Worm (Caenorhabditis elegans) whole organism, L1 larva: Measurements from ENCODE around the gene mogs-1.

Source experiments
- C16A3.4 ChIP-seq: fragments of 150-350 bp; optimal IDR thresholded peaks from 2 replicates; lab custom pipeline; 2014; ENCODE audit warnings: missing biosample characterization, missing genetic modification characterization
- C34B4.2 ChIP-seq: sonication (generic microtip); optimal IDR thresholded peaks from 2 replicates; lab custom pipeline; 2017; ENCODE audit warnings: mild to moderate bottlenecking, missing genetic modification characterization, missing compliant biosample characterization
- F16B12.6 ChIP-seq: fragments of 150-350 bp; optimal IDR thresholded peaks from 2 replicates; lab custom pipeline; 2014; ENCODE audit warnings: missing biosample characterization, missing genetic modification characterization
- Y116A8C.19 ChIP-seq: sonication (generic microtip); optimal IDR thresholded peaks from 2 replicates; lab custom pipeline; 2016; ENCODE audit warnings: missing compliant biosample characterization, missing genetic modification characterization, borderline replicate concordance
- aha-1 ChIP-seq: fragments of 150-350 bp; optimal IDR thresholded peaks from 2 replicates; lab custom pipeline; 2014; ENCODE audit warnings: missing biosample characterization, missing genetic modification characterization
- alr-1 ChIP-seq: fragments of 200-800 bp; sonication (Bioruptor generic); optimal IDR thresholded peaks from 2 replicates; lab custom pipeline; 2018; ENCODE audit warnings: borderline replicate concordance, mild to moderate bottlenecking, missing genetic modification characterization, missing compliant biosample characterization
- ceh-63 ChIP-seq: fragments of 200-800 bp; sonication (Bioruptor generic); optimal IDR thresholded peaks from 2 replicates; lab custom pipeline; 2018; ENCODE audit warnings: mild to moderate bottlenecking, missing genetic modification characterization, missing compliant biosample characterization
- ceh-8 ChIP-seq: fragments of 200-800 bp; sonication (Bioruptor generic); optimal IDR thresholded peaks from 2 replicates; lab custom pipeline; 2018; ENCODE audit warnings: mild to moderate bottlenecking, missing genetic modification characterization, moderate library complexity, missing compliant biosample characterization
- ceh-82 ChIP-seq, 3 experiments: fragments of 150-350 bp in 1 of 3; sonication (generic microtip) in 2 of 3; optimal IDR thresholded peaks; 2 replicates each; lab custom pipeline; 2014 to 2017; ENCODE audit warnings: missing biosample characterization in 3 of 3, missing genetic modification characterization in 3 of 3
- ceh-90 ChIP-seq: sonication (generic microtip); optimal IDR thresholded peaks from 2 replicates; lab custom pipeline; 2016; ENCODE audit warnings: missing genetic modification characterization, missing compliant biosample characterization
- ces-1 ChIP-seq: fragments of 150-350 bp; optimal IDR thresholded peaks from 2 replicates; lab custom pipeline; 2014; ENCODE audit warnings: missing biosample characterization, missing genetic modification reagents, missing genetic modification characterization
- dpl-1 ChIP-seq, 3 experiments: fragments of 150-350 bp in 2 of 3; sonication (generic microtip) in 1 of 3; optimal IDR thresholded peaks; 2 replicates each; lab custom pipeline; 2014 to 2017; ENCODE audit warnings: missing biosample characterization in 3 of 3, missing genetic modification characterization in 3 of 3, missing genetic modification reagents in 3 of 3
- dsc-1 ChIP-seq: sonication (generic microtip); optimal IDR thresholded peaks from 2 replicates; lab custom pipeline; 2016; ENCODE audit warnings: mild to moderate bottlenecking, missing genetic modification characterization, missing compliant biosample characterization
- efl-3 ChIP-seq: fragments of 200-800 bp; sonication (Bioruptor generic); optimal IDR thresholded peaks from 2 replicates; lab custom pipeline; 2018; ENCODE audit warnings: mild to moderate bottlenecking, missing genetic modification characterization, missing compliant biosample characterization
- elt-2 ChIP-seq: sonication (generic microtip); optimal IDR thresholded peaks from 2 replicates; lab custom pipeline; 2016; ENCODE audit warnings: missing genetic modification characterization, mild to moderate bottlenecking, inconsistent platforms, missing compliant biosample characterization, missing genetic modification reagents
- elt-3 ChIP-seq, 6 experiments: fragments of 150-350 bp in 1 of 6; sonication (generic microtip); optimal IDR thresholded peaks; 2 replicates each; lab custom pipeline; 2017 to 2018; ENCODE audit warnings: missing biosample characterization in 6 of 6, missing genetic modification characterization in 6 of 6, inconsistent platforms in 1 of 6
- ets-5 ChIP-seq: fragments of 200-800 bp; sonication (Bioruptor generic); IDR thresholded peaks from 2 replicates; pipeline ENCODE4 v1.3.6; 2022; ENCODE audit warnings: missing genetic modification characterization, missing compliant biosample characterization
- fkh-4 ChIP-seq: sonication (generic microtip); optimal IDR thresholded peaks from 2 replicates; lab custom pipeline; 2016; ENCODE audit warnings: missing compliant biosample characterization, missing genetic modification characterization, borderline replicate concordance
- fkh-8 ChIP-seq: sonication (generic microtip); optimal IDR thresholded peaks from 2 replicates; lab custom pipeline; 2016; ENCODE audit warnings: mild to moderate bottlenecking, missing genetic modification characterization, missing compliant biosample characterization
- fos-1 ChIP-seq: fragments of 150-350 bp; optimal IDR thresholded peaks from 2 replicates; lab custom pipeline; 2014; ENCODE audit warnings: missing biosample characterization, missing genetic modification characterization
- grh-1 ChIP-seq: fragments of 200-800 bp; sonication (Bioruptor generic); IDR thresholded peaks from 2 replicates; pipeline ENCODE4 v1.3.6; 2022; ENCODE audit warnings: missing genetic modification reagents, missing genetic modification characterization, missing compliant biosample characterization
- hpl-2 ChIP-seq: fragments of 150-350 bp; optimal IDR thresholded peaks from 2 replicates; lab custom pipeline; 2014; ENCODE audit warnings: missing biosample characterization, missing genetic modification reagents, missing genetic modification characterization
- irx-1 ChIP-seq: sonication (generic microtip); optimal IDR thresholded peaks from 2 replicates; lab custom pipeline; 2016; ENCODE audit warnings: missing genetic modification characterization, missing compliant biosample characterization
- isw-1 ChIP-seq: fragments of 200-800 bp; sonication (Bioruptor generic); IDR thresholded peaks from 2 replicates; pipeline ENCODE4 v1.3.6; 2022; ENCODE audit warnings: missing genetic modification characterization, missing compliant biosample characterization
- jun-1 ChIP-seq: fragments of 150-350 bp; optimal IDR thresholded peaks from 2 replicates; lab custom pipeline; 2014; ENCODE audit warnings: missing biosample characterization, missing genetic modification reagents, missing genetic modification characterization
- lin-14 ChIP-seq: fragments of 200-800 bp; sonication (Bioruptor generic); optimal IDR thresholded peaks from 2 replicates; lab custom pipeline; 2018; ENCODE audit warnings: mild to moderate bottlenecking, missing genetic modification characterization, moderate library complexity, missing compliant biosample characterization
- lin-35 ChIP-seq, 2 experiments: fragments of 150-350 bp; optimal IDR thresholded peaks; 2 replicates each; lab custom pipeline; 2014; ENCODE audit warnings: missing biosample characterization in 2 of 2, missing genetic modification characterization in 2 of 2, missing genetic modification reagents in 2 of 2
- lin-39 ChIP-seq: fragments of 150-350 bp; optimal IDR thresholded peaks from 2 replicates; lab custom pipeline; 2014; ENCODE audit warnings: missing biosample characterization, missing genetic modification reagents, missing genetic modification characterization
- lir-3 ChIP-seq: sonication (generic microtip); optimal IDR thresholded peaks from 2 replicates; lab custom pipeline; 2016; ENCODE audit warnings: mild to moderate bottlenecking, missing genetic modification characterization, moderate library complexity, missing compliant biosample characterization; ENCODE audit not compliant: poor library complexity
- lsy-2 ChIP-seq, 2 experiments: fragments of 150-350 bp; optimal IDR thresholded peaks; 2 replicates each; lab custom pipeline; 2014; ENCODE audit warnings: missing biosample characterization in 2 of 2, missing genetic modification characterization in 2 of 2
- mdl-1 ChIP-seq, 2 experiments: fragments of 150-350 bp; optimal IDR thresholded peaks; 2 replicates each; lab custom pipeline; 2014 to 2017; ENCODE audit warnings: missing biosample characterization in 2 of 2, missing genetic modification characterization in 2 of 2, inconsistent platforms in 1 of 2
- mef-2 ChIP-seq: fragments of 150-350 bp; optimal IDR thresholded peaks from 2 replicates; lab custom pipeline; 2014; ENCODE audit warnings: missing biosample characterization, missing genetic modification characterization
- mep-1 ChIP-seq: fragments of 150-350 bp; optimal IDR thresholded peaks from 2 replicates; lab custom pipeline; 2014; ENCODE audit warnings: missing biosample characterization, missing genetic modification characterization
- nhr-19 ChIP-seq: fragments of 200-800 bp; sonication (Bioruptor generic); conservative IDR thresholded peaks from 2 replicates; pipeline ENCODE4 v1.3.6; 2022; ENCODE audit warnings: missing genetic modification characterization, missing compliant biosample characterization
- nhr-20 ChIP-seq: sonication (generic microtip); optimal IDR thresholded peaks from 2 replicates; lab custom pipeline; 2016; ENCODE audit warnings: mild to moderate bottlenecking, missing genetic modification characterization, missing compliant biosample characterization
- nhr-71 ChIP-seq: sonication (generic microtip); optimal IDR thresholded peaks from 2 replicates; lab custom pipeline; 2016; ENCODE audit warnings: mild to moderate bottlenecking, missing genetic modification characterization, moderate library complexity, missing compliant biosample characterization
- nhr-77 ChIP-seq: fragments of 150-350 bp; optimal IDR thresholded peaks from 2 replicates; lab custom pipeline; 2014; ENCODE audit warnings: missing biosample characterization, missing genetic modification characterization
- pag-3 ChIP-seq: sonication (generic microtip); optimal IDR thresholded peaks from 2 replicates; lab custom pipeline; 2017; ENCODE audit warnings: missing genetic modification characterization, mild to moderate bottlenecking, missing compliant biosample characterization, antibody characterized with exemption, borderline replicate concordance; ENCODE audit not compliant: insufficient read depth
- rnt-1 ChIP-seq: sonication (generic microtip); optimal IDR thresholded peaks from 2 replicates; lab custom pipeline; 2016; ENCODE audit warnings: mild to moderate bottlenecking, missing genetic modification characterization, moderate library complexity, missing compliant biosample characterization
- skn-1 ChIP-seq: fragments of 150-350 bp; optimal IDR thresholded peaks from 2 replicates; lab custom pipeline; 2014; ENCODE audit warnings: missing biosample characterization, missing genetic modification characterization
- snu-23 ChIP-seq: sonication (generic microtip); optimal IDR thresholded peaks from 2 replicates; lab custom pipeline; 2016; ENCODE audit warnings: missing genetic modification characterization, missing compliant biosample characterization
- sptf-1 ChIP-seq: fragments of 150-350 bp; optimal IDR thresholded peaks from 2 replicates; lab custom pipeline; 2014; ENCODE audit warnings: missing biosample characterization, missing genetic modification characterization
- swsn-7 ChIP-seq: sonication (generic microtip); optimal IDR thresholded peaks from 2 replicates; lab custom pipeline; 2016; ENCODE audit warnings: missing genetic modification characterization, missing compliant biosample characterization
- unc-130 ChIP-seq: fragments of 150-350 bp; optimal IDR thresholded peaks from 2 replicates; lab custom pipeline; 2017; ENCODE audit warnings: missing biosample characterization, missing genetic modification characterization, inconsistent platforms
- unc-30 ChIP-seq: sonication (generic microtip); optimal IDR thresholded peaks from 2 replicates; lab custom pipeline; 2017; ENCODE audit warnings: missing biosample characterization, missing genetic modification characterization
- unc-62 ChIP-seq: fragments of 150-350 bp; optimal IDR thresholded peaks from 2 replicates; lab custom pipeline; 2014; ENCODE audit warnings: missing biosample characterization, missing genetic modification reagents, missing genetic modification characterization
- vab-15 ChIP-seq: sonication (generic microtip); optimal IDR thresholded peaks from 2 replicates; lab custom pipeline; 2017; ENCODE audit warnings: missing genotype, mild to moderate bottlenecking, missing genetic modification characterization, missing compliant biosample characterization
- xbp-1 ChIP-seq: sonication (generic microtip); optimal IDR thresholded peaks from 2 replicates; lab custom pipeline; 2016; ENCODE audit warnings: missing genetic modification characterization, missing compliant biosample characterization
- zip-4 ChIP-seq: fragments of 200-800 bp; sonication (Bioruptor generic); optimal IDR thresholded peaks from 2 replicates; lab custom pipeline; 2018; ENCODE audit warnings: mild to moderate bottlenecking, missing genetic modification characterization, moderate library complexity, missing compliant biosample characterization
- ztf-11 ChIP-seq, 2 experiments: sonication (generic microtip); optimal IDR thresholded peaks; 2 replicates each; lab custom pipeline; 2016 to 2017; ENCODE audit warnings: missing genetic modification characterization in 2 of 2, missing biosample characterization in 1 of 2, missing compliant biosample characterization in 1 of 2

Gene mogs-1

DNA sequence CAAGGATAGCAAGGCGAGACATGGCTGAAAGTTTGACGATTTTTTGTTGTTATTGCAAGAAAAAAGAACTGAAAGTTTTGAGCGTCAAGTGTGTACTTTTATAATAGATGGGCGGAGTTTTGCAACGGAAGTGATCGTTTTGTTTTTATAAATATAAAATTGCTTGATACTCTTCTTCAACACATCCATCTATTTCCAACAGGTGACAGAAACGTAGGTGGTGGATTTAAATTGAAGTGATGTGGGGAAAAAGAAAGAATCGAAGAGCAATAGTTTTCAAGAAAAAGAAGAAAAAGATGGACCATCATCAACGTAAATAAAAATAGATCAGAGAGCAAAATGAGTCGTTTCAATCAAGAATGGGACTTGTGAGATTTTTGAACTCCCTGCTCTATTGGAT, 45.3 kb upstream of the mogs-1 start, which contains the start of gene ttr-17:
Gene ttr-17 (minus strand): TSS at position 24 of the 400 bp plus-strand sequence.
- TF ChIP-seq jun-1 (no peak), nhr-19 (GFP tag; lab: Robert Waterston, UW) (peak; percentile 36), rnt-1 (tag; lab: Kevin White, UChicago) (peak; percentile 55), F16B12.6 (tag; lab: Kevin White, UChicago) (no peak), lin-39 (tag; lab: Kevin White, UChicago) (peak; percentile 50), nhr-71 (tag; lab: Kevin White, UChicago) (peak; percentile 58), snu-23 (GFP tag; lab: Kevin White, UChicago) (peak; percentile 17), lin-14 (GFP tag; lab: Kevin White, UChicago) (peak; percentile 53), lsy-2 (tag; optimal IDR thresholded peaks at IDR 0.05; lab: Kevin White, UChicago) (peak; percentile 12 to 45)

DNA sequence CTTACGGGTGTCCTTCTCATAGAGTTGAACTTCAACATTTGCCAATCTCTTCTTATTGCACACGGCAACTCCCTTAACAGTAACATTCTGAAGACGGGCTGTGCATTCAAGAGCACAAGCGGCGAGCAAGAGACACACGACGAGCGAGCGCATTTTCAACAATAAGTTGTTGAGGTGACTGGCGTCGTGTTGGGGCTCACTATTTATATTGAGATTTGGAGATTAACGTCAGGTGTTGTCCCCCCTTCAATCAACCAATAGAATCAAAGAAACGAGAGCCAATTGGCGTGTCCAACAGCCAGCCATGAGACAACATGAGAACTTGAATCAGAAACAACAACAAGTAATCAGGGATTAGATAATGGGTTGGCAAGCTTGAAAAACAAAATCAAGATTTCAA, 42.2 kb upstream of the mogs-1 start, which contains the start of gene ttr-16:
Gene ttr-16 (minus strand): TSS at position 176 of the 400 bp plus-strand sequence.
- no peak for TF ChIP-seq ces-1
- TF ChIP-seq unc-130 (tag; lab: Kevin White, UChicago), result peak; percentile 42
- TF ChIP-seq hpl-2 (GFP tag; lab: Kevin White, UChicago), result no peak
- no peak for TF ChIP-seq ceh-8 (GFP tag; lab: Kevin White, UChicago)
- TF ChIP-seq swsn-7 (tag; lab: Kevin White, UChicago), result peak; percentile 43
- no peak for TF ChIP-seq ets-5
- TF ChIP-seq C34B4.2 (tag; lab: Kevin White, UChicago), result no peak
- no peak for TF ChIP-seq C16A3.4 (tag; lab: Kevin White, UChicago)
- TF ChIP-seq mef-2 (tag; lab: Kevin White, UChicago), result no peak
- TF ChIP-seq dsc-1 (tag; lab: Kevin White, UChicago), result no peak
- no peak for TF ChIP-seq sptf-1 (tag; lab: Kevin White, UChicago)
- TF ChIP-seq fkh-8, result no peak
- no peak for TF ChIP-seq Y116A8C.19 (tag; lab: Kevin White, UChicago)
- peak; percentile 63 for TF ChIP-seq lin-14 (GFP tag; lab: Kevin White, UChicago)
- no peak for TF ChIP-seq unc-30 (tag; lab: Kevin White, UChicago)
- TF ChIP-seq ztf-11 (tag; optimal IDR thresholded peaks at IDR 0.05; lab: Kevin White, UChicago), result no peak
- no peak for TF ChIP-seq lir-3
- no peak for TF ChIP-seq vab-15
- TF ChIP-seq alr-1 (tag; lab: Kevin White, UChicago), result no peak
- no peak for TF ChIP-seq mep-1 (tag; lab: Kevin White, UChicago)
- peak in 1 of 2 experiments; percentile 0 for TF ChIP-seq mdl-1 (tag; optimal IDR thresholded peaks at IDR 0.05; lab: Kevin White, UChicago)
- peak in 1 of 2 experiments; percentile 52 for TF ChIP-seq lsy-2 (tag; optimal IDR thresholded peaks at IDR 0.05; lab: Kevin White, UChicago)
- peak; percentile 51 for TF ChIP-seq nhr-19 (GFP tag; lab: Robert Waterston, UW)
- TF ChIP-seq ceh-90, result no peak
- TF ChIP-seq pag-3 (tag; lab: Kevin White, UChicago), result no peak
- TF ChIP-seq ceh-82 (tag; optimal IDR thresholded peaks at IDR 0.05; lab: Kevin White, UChicago), result no peak
- no peak for TF ChIP-seq fos-1 (tag; lab: Kevin White, UChicago)
- TF ChIP-seq unc-62 (GFP tag; lab: Kevin White, UChicago), result no peak
- no peak for TF ChIP-seq grh-1
- TF ChIP-seq dpl-1 (GFP tag; optimal IDR thresholded peaks at IDR 0.05; lab: Kevin White, UChicago), result no peak
- TF ChIP-seq elt-3 (tag; optimal IDR thresholded peaks at IDR 0.05; lab: Kevin White, UChicago), result no peak
- TF ChIP-seq isw-1 (GFP tag; lab: Robert Waterston, UW), result no peak
- TF ChIP-seq ceh-63 (GFP tag; lab: Kevin White, UChicago), result no peak
- TF ChIP-seq irx-1 (tag; lab: Kevin White, UChicago), result no peak
- TF ChIP-seq nhr-77 (tag; lab: Kevin White, UChicago), result no peak
- no peak for TF ChIP-seq elt-2 (tag; lab: Kevin White, UChicago)
- TF ChIP-seq xbp-1, result peak; percentile 23
- TF ChIP-seq fkh-4, result no peak
- TF ChIP-seq skn-1 (tag; lab: Kevin White, UChicago), result no peak
- TF ChIP-seq snu-23 (GFP tag; lab: Kevin White, UChicago), result peak; percentile 50
- no peak for TF ChIP-seq lin-35 (GFP tag; optimal IDR thresholded peaks at IDR 0.05; lab: Kevin White, UChicago)
- TF ChIP-seq zip-4 (GFP tag; lab: Kevin White, UChicago), result no peak
- TF ChIP-seq efl-3 (GFP tag; lab: Kevin White, UChicago), result no peak
- peak; percentile 11 for TF ChIP-seq nhr-20 (tag; lab: Kevin White, UChicago)
- TF ChIP-seq aha-1 (tag; lab: Kevin White, UChicago), result no peak
